Fruit fly (Drosophila melanogaster): ENCODE measurements around the gene ais.

The ais gene

dm6 chr3L:17846169-17846981, 41.9 kb upstream of the ais start, which contains the start of the genes MED19 and CG7430 (continued):
- peak; percentile 33 for TF ChIP-seq CG13287 (GFP tag; IDR thresholded peaks at IDR 0.05; ENCODE audit: partially characterized antibody)
- TF ChIP-seq CG15011 (GFP tag; optimal IDR thresholded peaks at IDR 0.05): no peak
- no peak for TF ChIP-seq ase (GFP tag; IDR thresholded peaks at IDR 0.05)
- TF ChIP-seq sna (GFP tag; IDR thresholded peaks at IDR 0.05; ENCODE audit: partially characterized antibody): peak; percentile 49; the same call in 1 of the 2 replicates
- no peak for TF ChIP-seq CG9876 (GFP tag; optimal IDR thresholded peaks at IDR 0.05)
- no peak for TF ChIP-seq wor (GFP tag; IDR thresholded peaks at IDR 0.05)
- no peak for TF ChIP-seq br (optimal IDR thresholded peaks at IDR 0.05)
- TF ChIP-seq PHDP (tag; optimal IDR thresholded peaks at IDR 0.05): peak; percentile 23
- TF ChIP-seq Tbp (GFP tag; optimal IDR thresholded peaks at IDR 0.05): no peak
- no peak for TF ChIP-seq az2 (GFP tag; optimal IDR thresholded peaks at IDR 0.05)
- peak; percentile 20; the same call in 1 of the 2 replicates for TF ChIP-seq vvl (GFP tag; IDR thresholded peaks at IDR 0.05)
- TF ChIP-seq CG4328 (GFP tag; optimal IDR thresholded peaks at IDR 0.05): no peak
- TF ChIP-seq aop (GFP tag; IDR thresholded peaks at IDR 0.05): no peak
- no peak for TF ChIP-seq CG3407 (GFP tag; optimal IDR thresholded peaks at IDR 0.05)
- TF ChIP-seq knrl (GFP tag; IDR thresholded peaks at IDR 0.05; ENCODE audit: partially characterized antibody): peak; percentile 44; the same call in 2 of the 3 replicates
- no peak for TF ChIP-seq Atf3 (GFP tag; optimal IDR thresholded peaks at IDR 0.05)
- no peak for TF ChIP-seq Gsc (GFP tag; IDR thresholded peaks at IDR 0.05)
- peak; percentile 50 for TF ChIP-seq CG3281 (GFP tag; optimal IDR thresholded peaks at IDR 0.05)
- TF ChIP-seq CoRest (tag; optimal IDR thresholded peaks at IDR 0.05): peak; percentile 46
- no peak for TF ChIP-seq CG15601 (tag; optimal IDR thresholded peaks at IDR 0.05)
- TF ChIP-seq CG2875 (GFP tag; optimal IDR thresholded peaks at IDR 0.05): no peak
- TF ChIP-seq stwl (tag; optimal IDR thresholded peaks at IDR 0.05): peak; percentile 36
- no peak for TF ChIP-seq Hr51 (GFP tag; optimal IDR thresholded peaks at IDR 0.05)
- TF ChIP-seq Pdp1 (GFP tag; optimal IDR thresholded peaks at IDR 0.05): peak in 1 of 2 experiments; percentile 17
- no peak for TF ChIP-seq Taf1 (GFP tag; IDR thresholded peaks at IDR 0.05)
- TF ChIP-seq ro (GFP tag; IDR thresholded peaks at IDR 0.05): no peak
- no peak for TF ChIP-seq NC2α (GFP tag; optimal IDR thresholded peaks at IDR 0.05)
- no peak for TF ChIP-seq CG18619 (GFP tag; optimal IDR thresholded peaks at IDR 0.05)
- TF ChIP-seq nom (GFP tag; optimal IDR thresholded peaks at IDR 0.05): peak; percentile 70
- TF ChIP-seq Hey (tag; optimal IDR thresholded peaks at IDR 0.05): no peak
- TF ChIP-seq fru (optimal IDR thresholded peaks at IDR 0.05): no peak
- no peak for TF ChIP-seq dmrt11E (tag; optimal IDR thresholded peaks at IDR 0.05)
- no peak for TF ChIP-seq Elba2 (GFP tag; optimal IDR thresholded peaks at IDR 0.05)
- TF ChIP-seq Ets97D (GFP tag; optimal IDR thresholded peaks at IDR 0.05): peak; percentile 72
- no peak for TF ChIP-seq CG15269 (tag; optimal IDR thresholded peaks at IDR 0.05)
- TF ChIP-seq da (GFP tag; optimal IDR thresholded peaks at IDR 0.05): no peak
- TF ChIP-seq ttk (GFP tag; IDR thresholded peaks at IDR 0.05): no peak
- no peak for TF ChIP-seq Neu2 (GFP tag; optimal IDR thresholded peaks at IDR 0.05; ENCODE audit: borderline replicate concordance)
- no peak for TF ChIP-seq Deaf1 (tag; optimal IDR thresholded peaks at IDR 0.05)
- TF ChIP-seq CG14710 (tag; optimal IDR thresholded peaks at IDR 0.05): peak; percentile 59
- TF ChIP-seq CG12299 (tag; optimal IDR thresholded peaks at IDR 0.05): no peak
- TF ChIP-seq fd64A (GFP tag; optimal IDR thresholded peaks at IDR 0.05): peak; percentile 56
- TF ChIP-seq CG10147 (GFP tag; optimal IDR thresholded peaks at IDR 0.05): peak; percentile 27
- TF ChIP-seq slbo (GFP tag; IDR thresholded peaks at IDR 0.05): peak; percentile 24; the same call in 1 of the 2 replicates
- no peak for TF ChIP-seq eve (GFP tag; optimal IDR thresholded peaks at IDR 0.05)
- TF ChIP-seq mirr (GFP tag; optimal IDR thresholded peaks at IDR 0.05): peak; percentile 48
- peak; percentile 91 for TF ChIP-seq pzg (GFP tag; optimal IDR thresholded peaks at IDR 0.05)
- no peak for TF ChIP-seq cas (GFP tag; IDR thresholded peaks at IDR 0.05)
- TF ChIP-seq abd-A (tag; optimal IDR thresholded peaks at IDR 0.05): no peak

Measured in whole organism, embryonic.